Fruit fly (Drosophila melanogaster): ENCODE results near the gene primo-1.

DNA sequence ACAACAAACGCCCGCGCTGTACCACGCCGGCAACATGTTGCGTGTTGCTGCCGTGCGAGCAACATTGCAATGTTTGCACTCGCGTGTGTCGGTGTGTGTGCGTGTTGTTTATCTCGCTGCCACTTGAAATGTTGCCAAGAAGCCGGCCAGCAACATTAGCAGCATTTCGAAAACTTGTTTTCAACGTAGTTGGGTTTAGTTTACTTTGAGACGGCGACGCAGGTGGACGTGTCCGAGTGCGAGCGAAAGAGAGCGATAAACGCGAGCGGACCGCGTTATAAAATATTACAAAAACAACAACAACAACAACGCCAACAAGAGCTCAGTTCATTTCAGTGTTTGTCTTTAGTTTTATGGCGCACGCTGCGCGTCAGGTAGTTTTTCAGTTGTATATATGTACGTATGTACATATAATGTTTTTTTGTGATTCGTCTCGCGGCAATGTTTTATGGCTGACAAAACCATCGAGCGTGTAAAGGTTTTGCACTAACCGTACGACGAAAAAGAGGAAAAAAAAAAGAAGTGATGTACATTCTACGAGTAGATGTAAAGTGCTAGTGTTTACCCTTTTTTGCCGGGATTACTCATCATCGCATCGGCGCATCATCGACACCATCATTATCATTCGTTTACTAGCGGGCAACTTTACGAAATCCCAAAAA lies 3.5 kb upstream of the primo-1 start, which contains the start of gene kmr:
- peak; percentile 47 for TF ChIP-seq toe (GFP tag; optimal IDR thresholded peaks at IDR 0.05)
- peak; percentile 37 for TF ChIP-seq CG11617 (GFP tag; optimal IDR thresholded peaks at IDR 0.05)

Data from whole organism, adult.